Worm (Caenorhabditis elegans) whole organism, late embryonic: ENCODE results near the gene peli-1.

Experiments used
- T23F11.4 ChIP-seq: fragments of 200-800 bp; sonication (Bioruptor generic); optimal IDR thresholded peaks from 2 replicates; lab custom pipeline; 2018; ENCODE audit warnings: mild to moderate bottlenecking, missing genetic modification characterization, missing compliant biosample characterization
- ama-1 ChIP-seq: fragments of 150-350 bp; optimal IDR thresholded peaks from 2 replicates; lab custom pipeline; 2014
- ceh-34 ChIP-seq: sonication (generic microtip); optimal IDR thresholded peaks from 2 replicates; lab custom pipeline; 2016; ENCODE audit warnings: mild to moderate bottlenecking, missing genetic modification characterization, missing compliant biosample characterization
- gmeb-2 ChIP-seq: sonication (generic microtip); optimal IDR thresholded peaks from 2 replicates; lab custom pipeline; 2016; ENCODE audit warnings: missing genetic modification characterization, inconsistent platforms, missing compliant biosample characterization
- lim-6 ChIP-seq: sonication (generic microtip); optimal IDR thresholded peaks from 2 replicates; lab custom pipeline; 2016; ENCODE audit warnings: missing genetic modification characterization, missing compliant biosample characterization
- lin-11 ChIP-seq: fragments of 200-800 bp; sonication (Bioruptor generic); optimal IDR thresholded peaks from 2 replicates; lab custom pipeline; 2018; ENCODE audit warnings: mild to moderate bottlenecking, missing genetic modification characterization, missing compliant biosample characterization
- pha-2 ChIP-seq: sonication (generic microtip); optimal IDR thresholded peaks from 2 replicates; lab custom pipeline; 2017; ENCODE audit warnings: mild to moderate bottlenecking, missing genetic modification characterization, missing compliant biosample characterization
- unc-55 ChIP-seq: sonication (generic microtip); optimal IDR thresholded peaks from 2 replicates; lab custom pipeline; 2017; ENCODE audit warnings: missing biosample characterization, missing genetic modification reagents, missing genetic modification characterization

- TF ChIP-seq lim-6 (tag; lab: Kevin White, UChicago) (no peak), lin-11 (tag; lab: Kevin White, UChicago) (no peak), pha-2 (tag; lab: Kevin White, UChicago) (no peak), unc-55 (GFP tag; lab: Kevin White, UChicago) (no peak), ceh-34 (tag; lab: Kevin White, UChicago) (no peak), T23F11.4 (no peak), gmeb-2 (tag; lab: Kevin White, UChicago) (no peak), ama-1 (lab: Kevin White, UChicago) (no peak)
Measured at ce11 chrV:5687115-5687979, 18.3 kb upstream of the peli-1 start, which contains the start of gene F25B4.7.
